Worm (Caenorhabditis elegans): ENCODE results near the gene F58H1.3.

The F58H1.3 gene

DNA sequence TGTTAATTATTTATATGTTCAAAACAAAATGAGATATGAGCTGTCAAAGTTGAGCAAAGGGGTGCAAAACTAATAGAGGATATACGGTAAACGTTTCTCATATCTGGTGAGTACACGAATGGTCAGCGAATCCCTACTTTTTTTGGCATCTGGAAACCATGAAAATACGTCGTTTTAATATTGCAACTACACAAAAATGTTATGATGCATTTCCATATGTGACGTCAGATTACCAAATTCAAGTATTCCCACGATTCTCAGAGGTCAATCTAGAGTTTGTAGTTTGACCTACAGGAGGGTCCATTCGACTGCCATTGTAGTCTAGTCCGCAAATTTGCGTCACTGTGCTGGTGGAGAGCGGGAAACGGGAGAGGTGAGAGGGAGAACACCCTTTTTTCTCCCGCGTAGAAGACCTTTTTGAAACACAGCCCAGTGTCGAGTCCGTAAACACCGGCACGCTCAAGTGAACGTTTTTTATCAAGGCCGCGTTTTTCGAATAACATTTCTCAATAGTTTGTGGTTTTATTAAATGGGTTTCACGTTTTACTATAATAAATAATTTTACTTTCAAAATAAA is 37.4 kb upstream of the F58H1.3 start:
- TF ChIP-seq ceh-31 (tag; optimal IDR thresholded peaks at IDR 0.05) = peak; percentile 6
- TF ChIP-seq tbx-2 (tag; optimal IDR thresholded peaks at IDR 0.05) = peak; percentile 39
- TF ChIP-seq ceh-19 (GFP tag; optimal IDR thresholded peaks at IDR 0.05) = no peak

DNA sequence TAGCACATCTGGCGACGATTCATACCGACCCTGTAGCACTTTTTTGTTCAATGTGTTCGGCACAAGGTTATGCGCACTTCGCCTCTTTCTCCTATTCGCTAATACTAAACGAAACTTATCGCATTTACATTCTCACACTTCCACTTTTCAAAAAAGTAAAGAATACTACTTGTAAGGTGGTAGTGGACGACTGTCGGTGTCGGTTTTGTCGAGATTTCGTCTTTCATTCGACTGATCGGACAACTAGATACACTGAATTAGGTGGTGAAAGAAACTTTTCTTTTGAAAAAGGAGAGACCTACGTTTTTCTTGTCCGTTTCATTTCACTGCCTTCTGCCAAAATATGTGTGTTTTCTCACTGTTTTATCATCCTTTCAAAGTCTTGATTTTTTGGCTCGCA is 36.2 kb upstream of the F58H1.3 start:
- TF ChIP-seq ref-2 (tag; optimal IDR thresholded peaks at IDR 0.05) = no peak
- no peak for TF ChIP-seq mec-3 (tag; optimal IDR thresholded peaks at IDR 0.05; ENCODE audit: borderline replicate concordance)
- no peak for TF ChIP-seq syd-9 (tag; optimal IDR thresholded peaks at IDR 0.05)

DNA sequence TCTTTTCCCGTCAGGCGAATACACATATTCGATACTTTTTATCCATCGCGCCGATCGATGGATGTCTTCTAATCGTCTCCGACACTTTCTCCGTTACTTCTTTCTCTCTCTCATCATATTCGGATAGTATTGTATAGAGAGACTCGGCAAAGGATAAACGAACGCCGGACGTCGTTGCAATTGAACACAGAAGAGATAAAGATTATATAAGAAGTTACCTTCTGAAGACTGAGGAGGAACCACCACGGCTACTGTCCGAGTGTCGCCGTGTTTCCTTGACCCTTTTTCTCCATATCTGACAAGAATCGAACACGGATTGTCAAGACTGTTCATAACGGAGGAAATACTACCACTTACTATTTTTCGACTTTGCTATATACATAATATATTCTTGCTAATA is 34.6 kb upstream of the F58H1.3 start, which contains the start of gene sma-1:
TSS of gene sma-1 (plus strand) at position 301 of the 400 bp plus-strand sequence.
- TF ChIP-seq mec-3 (tag; optimal IDR thresholded peaks at IDR 0.05; ENCODE audit: borderline replicate concordance) (no peak), unc-55 (GFP tag; optimal IDR thresholded peaks at IDR 0.05) (peak; percentile 5)

DNA sequence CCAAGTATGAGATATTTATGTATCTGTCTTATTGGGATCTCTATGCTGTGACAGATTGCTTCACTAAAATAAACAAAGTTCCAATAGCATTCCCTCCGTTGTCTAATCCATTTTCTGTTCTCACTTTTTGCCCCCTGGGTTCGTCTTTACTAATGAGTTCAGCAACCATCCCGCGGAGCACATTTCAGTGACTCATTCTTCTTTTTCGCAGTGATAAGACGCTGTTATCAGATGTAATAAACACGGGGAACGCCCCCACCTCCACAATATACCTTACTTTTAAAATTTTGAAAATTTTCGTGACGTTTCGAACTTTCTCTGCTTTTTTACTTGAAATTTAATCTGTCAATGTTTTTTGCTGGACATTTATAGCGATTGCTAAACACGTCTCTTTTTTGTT is 33.7 kb upstream of the F58H1.3 start:
- no peak for TF ChIP-seq ref-2 (tag; optimal IDR thresholded peaks at IDR 0.05)
- TF ChIP-seq pag-3 (tag; optimal IDR thresholded peaks at IDR 0.05; ENCODE audit: borderline replicate concordance) = no peak
- TF ChIP-seq ceh-18 (tag; optimal IDR thresholded peaks at IDR 0.05) = no peak
- TF ChIP-seq nhr-232 (tag; optimal IDR thresholded peaks at IDR 0.05) = no peak
- no peak for TF ChIP-seq ceh-24 (tag; optimal IDR thresholded peaks at IDR 0.05)
- TF ChIP-seq pha-2 (tag; optimal IDR thresholded peaks at IDR 0.05) = no peak
- no peak for TF ChIP-seq sdc-2 (tag; optimal IDR thresholded peaks at IDR 0.05)
- TF ChIP-seq rnt-1 (tag; optimal IDR thresholded peaks at IDR 0.05) = no peak
- no peak for TF ChIP-seq pat-9 (tag; optimal IDR thresholded peaks at IDR 0.05)
- no peak for TF ChIP-seq ceh-34 (tag; optimal IDR thresholded peaks at IDR 0.05)
- no peak for TF ChIP-seq hlh-8 (tag; optimal IDR thresholded peaks at IDR 0.05)

DNA sequence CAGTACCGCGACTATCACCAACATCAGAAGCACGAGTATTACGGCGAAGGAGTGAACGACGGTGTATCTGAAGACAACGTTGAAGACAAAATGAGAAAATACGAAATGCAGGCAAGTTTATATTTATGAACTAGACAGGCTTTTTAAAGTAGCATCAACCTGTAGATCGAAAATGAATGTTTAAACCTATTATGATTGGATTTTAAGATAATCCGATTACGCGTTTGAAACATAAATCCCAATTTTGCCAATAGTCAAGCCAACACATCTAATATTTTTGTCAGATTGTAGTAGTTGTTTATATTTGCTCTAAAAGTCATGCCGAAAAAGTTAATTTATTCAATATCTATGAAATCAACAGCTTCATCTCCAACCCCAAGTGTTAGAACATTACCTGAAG is 32.5 kb upstream of the F58H1.3 start:
- TF ChIP-seq unc-55 (GFP tag; optimal IDR thresholded peaks at IDR 0.05) (no peak), tbx-7 (tag; optimal IDR thresholded peaks at IDR 0.05) (no peak), elt-2 (tag; optimal IDR thresholded peaks at IDR 0.05) (no peak), ama-1 (optimal IDR thresholded peaks at IDR 0.05) (no peak), hlh-30 (tag; optimal IDR thresholded peaks at IDR 0.05; ENCODE audit: insufficient read depth) (no peak), sox-2 (GFP tag; IDR thresholded peaks at IDR 0.05) (no peak), eyg-1 (tag; optimal IDR thresholded peaks at IDR 0.05) (no peak), dmd-4 (tag; optimal IDR thresholded peaks at IDR 0.05; ENCODE audit: borderline replicate concordance) (no peak), pag-3 (tag; optimal IDR thresholded peaks at IDR 0.05; ENCODE audit: borderline replicate concordance) (no peak), Y22D7AL.16 (tag; optimal IDR thresholded peaks at IDR 0.05) (no peak)

DNA sequence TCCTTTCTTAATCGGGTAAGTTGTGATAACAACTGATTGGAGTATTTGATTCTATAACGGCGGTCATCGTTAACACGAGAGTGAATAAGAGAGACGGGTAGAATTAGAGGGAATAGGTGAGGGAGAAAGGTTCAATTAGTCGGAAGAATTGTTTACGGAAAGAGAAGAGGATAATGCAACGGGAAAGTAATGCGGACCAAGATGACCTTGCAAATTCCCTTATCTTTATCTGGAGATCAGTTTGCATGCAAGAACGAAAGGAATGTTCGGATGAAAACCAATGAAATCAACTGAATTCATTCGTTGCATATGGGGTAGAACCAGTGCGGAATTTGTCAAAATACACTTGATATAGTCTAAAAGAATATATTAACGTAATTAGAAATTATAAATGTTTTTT is 31.6 kb upstream of the F58H1.3 start:
- TF ChIP-seq nhr-232 (tag; optimal IDR thresholded peaks at IDR 0.05) (no peak), elt-2 (tag; optimal IDR thresholded peaks at IDR 0.05) (no peak), F13H6.1 (tag; optimal IDR thresholded peaks at IDR 0.05) (no peak), unc-55 (GFP tag; optimal IDR thresholded peaks at IDR 0.05) (no peak), sox-4 (tag; optimal IDR thresholded peaks at IDR 0.05) (no peak), hlh-8 (tag; optimal IDR thresholded peaks at IDR 0.05) (no peak), pax-1 (tag; optimal IDR thresholded peaks at IDR 0.05) (no peak), pha-4 (tag; optimal IDR thresholded peaks at IDR 0.05) (no peak), tbx-2 (tag; optimal IDR thresholded peaks at IDR 0.05) (no peak), hlh-30 (tag; optimal IDR thresholded peaks at IDR 0.05; ENCODE audit: insufficient read depth) (no peak), zip-5 (tag; optimal IDR thresholded peaks at IDR 0.05) (no peak), elt-4 (tag; optimal IDR thresholded peaks at IDR 0.05) (no peak), tbx-7 (tag; optimal IDR thresholded peaks at IDR 0.05) (no peak), hlh-13 (GFP tag; optimal IDR thresholded peaks at IDR 0.05) (no peak), pqm-1 (tag; optimal IDR thresholded peaks at IDR 0.05) (no peak), ceh-24 (tag; optimal IDR thresholded peaks at IDR 0.05) (no peak), unc-42 (tag; optimal IDR thresholded peaks at IDR 0.05) (no peak), fkh-6 (tag; optimal IDR thresholded peaks at IDR 0.05) (no peak), C38D4.7 (GFP tag; optimal IDR thresholded peaks at IDR 0.05) (no peak)

Measured in whole organism, late embryonic.